Worm (Caenorhabditis elegans) whole organism, early embryonic: Measurements from ENCODE around the gene Y73F8A.14.
"Not testable (repeated sequence)": the region's sequence is repeated elsewhere in the genome, so short reads cannot be mapped to it uniquely, and the experiment has no call there.

Experiments
- B0310.2 ChIP-seq: sonication (generic microtip); optimal IDR thresholded peaks from 2 replicates; lab custom pipeline; 2016; ENCODE audit warnings: mild to moderate bottlenecking, missing genetic modification characterization, missing compliant biosample characterization
- F13C5.2 ChIP-seq: sonication (generic microtip); optimal IDR thresholded peaks from 2 replicates; lab custom pipeline; 2017; ENCODE audit warnings: mild to moderate bottlenecking, missing genetic modification characterization, inconsistent platforms, missing compliant biosample characterization
- aly-1 ChIP-seq: sonication (generic microtip); optimal IDR thresholded peaks from 2 replicates; lab custom pipeline; 2016; ENCODE audit warnings: missing genetic modification characterization, missing compliant biosample characterization
- ama-1 ChIP-seq: fragments of 150-350 bp; optimal IDR thresholded peaks from 2 replicates; lab custom pipeline; 2014
- ceh-13 ChIP-seq: fragments of 200-800 bp; sonication (Bioruptor generic); optimal IDR thresholded peaks from 2 replicates; lab custom pipeline; 2018; ENCODE audit warnings: mild to moderate bottlenecking, missing genetic modification characterization, missing compliant biosample characterization
- ceh-36 ChIP-seq: sonication (generic microtip); optimal IDR thresholded peaks from 2 replicates; lab custom pipeline; 2016; ENCODE audit warnings: missing genetic modification characterization, inconsistent platforms, missing compliant biosample characterization
- ets-7 ChIP-seq: sonication (generic microtip); optimal IDR thresholded peaks from 2 replicates; lab custom pipeline; 2016; ENCODE audit warnings: missing genotype, missing genetic modification characterization, missing compliant biosample characterization
- flt-1 ChIP-seq: fragments of 200-800 bp; sonication (Bioruptor generic); IDR thresholded peaks from 2 replicates; pipeline ENCODE4 v1.3.6; 2022; ENCODE audit warnings: missing genetic modification characterization, missing compliant biosample characterization
- hmbx-1 ChIP-seq: sonication (generic microtip); optimal IDR thresholded peaks from 2 replicates; lab custom pipeline; 2016; ENCODE audit warnings: mild to moderate bottlenecking, missing genetic modification characterization, missing compliant biosample characterization
- hmg-4 ChIP-seq: fragments of 200-800 bp; sonication (Bioruptor generic); optimal IDR thresholded peaks from 2 replicates; lab custom pipeline; 2018; ENCODE audit warnings: mild to moderate bottlenecking, missing genetic modification characterization, missing compliant biosample characterization
- hnd-1 ChIP-seq: sonication (generic microtip); optimal IDR thresholded peaks from 2 replicates; lab custom pipeline; 2016; ENCODE audit warnings: missing genetic modification characterization, missing compliant biosample characterization
- pes-1 ChIP-seq: fragments of 200-800 bp; sonication (Bioruptor generic); IDR thresholded peaks from 2 replicates; pipeline ENCODE4 v1.3.6; 2022; ENCODE audit warnings: missing genetic modification reagents, missing genetic modification characterization, missing compliant biosample characterization
- scrt-1 ChIP-seq: fragments of 200-800 bp; sonication (Bioruptor generic); IDR thresholded peaks from 2 replicates; pipeline ENCODE4 v1.3.6; 2022; ENCODE audit warnings: missing genetic modification characterization, missing compliant biosample characterization
- sea-1 ChIP-seq: fragments of 200-800 bp; sonication (Bioruptor generic); conservative IDR thresholded peaks from 2 replicates; pipeline ENCODE4 v1.3.6; 2022; ENCODE audit warnings: missing genetic modification characterization, missing compliant biosample characterization
- tbx-11 ChIP-seq: fragments of 200-800 bp; sonication (Bioruptor generic); IDR thresholded peaks from 2 replicates; pipeline ENCODE4 v1.3.6; 2022; ENCODE audit warnings: missing genetic modification characterization, missing compliant biosample characterization
- tbx-37 ChIP-seq: fragments of 200-800 bp; sonication (Bioruptor generic); conservative IDR thresholded peaks from 2 replicates; pipeline ENCODE4 v1.3.6; 2022; ENCODE audit warnings: missing genetic modification reagents, missing genetic modification characterization, missing compliant biosample characterization
- tra-4 ChIP-seq: sonication (generic microtip); optimal IDR thresholded peaks from 2 replicates; lab custom pipeline; 2017; ENCODE audit warnings: missing genetic modification characterization, missing compliant biosample characterization

Y73F8A.14 gene

ce11 chrIV:15318982-15319381 is at the start of gene Y73F8A.14:
Gene Y73F8A.14 (minus strand): TSS chrIV:15319082.
- TF ChIP-seq F13C5.2 (tag; lab: Kevin White, UChicago); flt-1; sea-1 (GFP tag; lab: Robert Waterston, UW): not testable (repeated sequence)

ce11 chrIV:15361884-15362283 is 43.0 kb upstream of the Y73F8A.14 start:
- TF ChIP-seq ets-7: no peak
- no peak for TF ChIP-seq aly-1 (tag; lab: Kevin White, UChicago)
- no peak for TF ChIP-seq ceh-36 (tag; lab: Kevin White, UChicago)
- no peak for TF ChIP-seq sea-1 (GFP tag; lab: Robert Waterston, UW)
- no peak for TF ChIP-seq F13C5.2 (tag; lab: Kevin White, UChicago)

ce11 chrIV:15361244-15361643 is 42.4 kb upstream of the Y73F8A.14 start, which contains the start of gene cpna-4:
Gene cpna-4 (plus strand): TSS chrIV:15361544.
- TF ChIP-seq ceh-13 (no peak), hmbx-1 (tag; lab: Kevin White, UChicago) (no peak), F13C5.2 (tag; lab: Kevin White, UChicago) (no peak), tbx-11 (GFP tag; lab: Robert Waterston, UW) (no peak), ceh-36 (tag; lab: Kevin White, UChicago) (no peak), tbx-37 (GFP tag; lab: Robert Waterston, UW) (no peak), tra-4 (tag; lab: Kevin White, UChicago) (no peak), hmg-4 (GFP tag; lab: Kevin White, UChicago) (no peak), aly-1 (tag; lab: Kevin White, UChicago) (no peak), flt-1 (no peak), pes-1 (GFP tag; lab: Robert Waterston, UW) (no peak), scrt-1 (GFP tag; lab: Robert Waterston, UW) (no peak), B0310.2 (tag; lab: Kevin White, UChicago) (no peak), ama-1 (lab: Kevin White, UChicago) (no peak), hnd-1 (tag; lab: Kevin White, UChicago) (no peak), sea-1 (GFP tag; lab: Robert Waterston, UW) (no peak)

ce11 chrIV:15336778-15337177 is 17.9 kb upstream of the Y73F8A.14 start, which contains the start of gene irld-59:
Gene irld-59 (plus strand): TSS chrIV:15337078.
- TF ChIP-seq B0310.2 (tag; lab: Kevin White, UChicago) (no peak), ceh-13 (no peak), sea-1 (GFP tag; lab: Robert Waterston, UW) (no peak), hnd-1 (tag; lab: Kevin White, UChicago) (no peak)

- no peak for TF ChIP-seq tbx-37 (GFP tag; lab: Robert Waterston, UW)
- TF ChIP-seq ets-7: no peak
- TF ChIP-seq aly-1 (tag; lab: Kevin White, UChicago): no peak
- no peak for TF ChIP-seq hmg-4 (GFP tag; lab: Kevin White, UChicago)
- no peak for TF ChIP-seq ceh-13
- no peak for TF ChIP-seq ama-1 (lab: Kevin White, UChicago)
- TF ChIP-seq scrt-1 (GFP tag; lab: Robert Waterston, UW): no peak
- TF ChIP-seq tbx-11 (GFP tag; lab: Robert Waterston, UW): no peak
- no peak for TF ChIP-seq tra-4 (tag; lab: Kevin White, UChicago)
- TF ChIP-seq sea-1 (GFP tag; lab: Robert Waterston, UW): no peak
- no peak for TF ChIP-seq pes-1 (GFP tag; lab: Robert Waterston, UW)
- no peak for TF ChIP-seq B0310.2 (tag; lab: Kevin White, UChicago)
- no peak for TF ChIP-seq flt-1
- no peak for TF ChIP-seq hnd-1 (tag; lab: Kevin White, UChicago)
- no peak for TF ChIP-seq F13C5.2 (tag; lab: Kevin White, UChicago)
- TF ChIP-seq ceh-36 (tag; lab: Kevin White, UChicago): no peak
- TF ChIP-seq hmbx-1 (tag; lab: Kevin White, UChicago): no peak
Observed at ce11 chrIV:15328092-15328491, 9.2 kb upstream of the Y73F8A.14 start, which contains the start of gene tbx-40. Gene tbx-40 (minus strand): TSS chrIV:15328192.

- no peak for TF ChIP-seq tbx-11 (GFP tag; lab: Robert Waterston, UW)
- no peak for TF ChIP-seq pes-1 (GFP tag; lab: Robert Waterston, UW)
- no peak for TF ChIP-seq tra-4 (tag; lab: Kevin White, UChicago)
- TF ChIP-seq tbx-37 (GFP tag; lab: Robert Waterston, UW): no peak
- no peak for TF ChIP-seq B0310.2 (tag; lab: Kevin White, UChicago)
- TF ChIP-seq scrt-1 (GFP tag; lab: Robert Waterston, UW): no peak
Observed at ce11 chrIV:15323593-15323992, 4.7 kb upstream of the Y73F8A.14 start, which contains the start of gene tbx-39. Gene tbx-39 (plus strand): TSS chrIV:15323893.

ce11 chrIV:15321279-15321678 is 2.4 kb upstream of the Y73F8A.14 start, which contains the start of gene Y73F8A.15:
Gene Y73F8A.15 (plus strand): TSS chrIV:15321579.
- TF ChIP-seq aly-1 (tag; lab: Kevin White, UChicago) (no peak), ceh-13 (no peak), ceh-36 (tag; lab: Kevin White, UChicago) (no peak), tra-4 (tag; lab: Kevin White, UChicago) (no peak), ama-1 (lab: Kevin White, UChicago) (no peak), tbx-37 (GFP tag; lab: Robert Waterston, UW) (no peak), scrt-1 (GFP tag; lab: Robert Waterston, UW) (no peak), tbx-11 (GFP tag; lab: Robert Waterston, UW) (no peak), hmbx-1 (tag; lab: Kevin White, UChicago) (no peak), sea-1 (GFP tag; lab: Robert Waterston, UW) (no peak), F13C5.2 (tag; lab: Kevin White, UChicago) (no peak), pes-1 (GFP tag; lab: Robert Waterston, UW) (no peak), B0310.2 (tag; lab: Kevin White, UChicago) (no peak), hnd-1 (tag; lab: Kevin White, UChicago) (no peak), flt-1 (no peak)
